Fruit fly (Drosophila melanogaster): Measurements from ENCODE around the gene Rev1.

The Rev1 gene

DNA sequence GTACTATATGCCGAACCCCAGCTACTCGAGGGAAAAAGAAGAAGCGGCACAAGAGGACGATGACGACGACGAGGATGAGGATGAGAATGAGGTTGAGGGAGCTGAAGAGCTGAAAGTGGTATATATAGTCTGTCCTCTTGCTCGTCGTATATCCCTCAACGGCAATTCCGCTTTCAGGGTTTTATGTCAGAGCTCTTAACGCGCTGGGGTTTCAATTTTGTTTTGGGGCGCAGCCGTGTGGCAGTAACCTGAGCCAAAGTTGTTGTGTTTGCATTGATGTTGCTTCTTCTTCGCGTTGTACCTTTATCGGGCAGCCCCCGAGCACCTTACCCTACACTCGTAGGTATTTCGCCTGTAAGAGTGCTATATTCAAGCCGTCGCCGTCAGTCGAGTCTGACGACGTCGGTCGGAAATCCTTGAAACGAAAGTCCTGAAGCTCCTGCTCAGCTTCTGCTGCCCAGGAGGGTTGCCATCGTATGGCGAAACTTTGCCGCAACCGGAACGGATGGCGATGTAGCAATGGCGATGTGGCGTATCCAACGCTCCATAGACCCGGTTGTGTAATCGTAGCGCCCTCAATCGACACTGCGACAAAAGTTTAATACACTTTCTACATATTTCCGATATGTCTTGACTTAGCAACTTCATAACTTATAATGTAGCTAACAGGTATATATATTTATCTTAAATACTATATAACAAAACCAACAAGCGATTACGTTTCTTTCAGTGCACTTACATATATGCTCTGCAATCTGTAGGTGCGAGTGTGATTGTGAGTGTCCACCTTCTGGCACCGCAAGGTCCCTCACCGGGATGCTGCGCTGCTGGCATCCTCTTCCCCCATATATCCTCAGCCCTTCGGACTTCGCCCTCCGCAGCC is 50.7 kb downstream of the Rev1 start:
- TF ChIP-seq pan (optimal IDR thresholded peaks at IDR 0.05), result no peak
- peak; percentile 20 for TF ChIP-seq OdsH (GFP tag; optimal IDR thresholded peaks at IDR 0.05)
- TF ChIP-seq foxo (GFP tag; optimal IDR thresholded peaks at IDR 0.05), result peak in 1 of 2 experiments; percentile 23
- peak; percentile 5 for TF ChIP-seq h (GFP tag; optimal IDR thresholded peaks at IDR 0.05)
- TF ChIP-seq CrebA (GFP tag; optimal IDR thresholded peaks at IDR 0.05; ENCODE audit: borderline replicate concordance), result no peak
- TF ChIP-seq fru (GFP tag; optimal IDR thresholded peaks at IDR 0.05), result peak; percentile 16
- TF ChIP-seq CG9705 (GFP tag; optimal IDR thresholded peaks at IDR 0.05), result no peak
- peak; percentile 5 for TF ChIP-seq Sp1 (GFP tag; optimal IDR thresholded peaks at IDR 0.05)
- peak; percentile 15 for TF ChIP-seq rgr (GFP tag; optimal IDR thresholded peaks at IDR 0.05)
- no peak for TF ChIP-seq N (GFP tag; optimal IDR thresholded peaks at IDR 0.05)

Data from whole organism, wandering third instar larva.